Worm (Caenorhabditis elegans) whole organism, L2 larva: Measurements from ENCODE around the gene F49F1.18.
A peak's percentile ranks its signal among the peaks of the same experiment; 100 is the strongest.
"Not testable (repeated sequence)": the region's sequence is repeated elsewhere in the genome, so short reads cannot be mapped to it uniquely, and the experiment has no call there.

Experiments used
- C34F6.9 ChIP-seq: fragments of 150-350 bp; optimal IDR thresholded peaks from 2 replicates; lab custom pipeline; 2014; ENCODE audit warnings: missing biosample characterization, missing genetic modification characterization
- F13H6.1 ChIP-seq: sonication (generic microtip); optimal IDR thresholded peaks from 2 replicates; lab custom pipeline; 2016; ENCODE audit warnings: missing genetic modification characterization, missing compliant biosample characterization
- R02D3.7 ChIP-seq: fragments of 150-350 bp; optimal IDR thresholded peaks from 2 replicates; lab custom pipeline; 2014; ENCODE audit warnings: missing biosample characterization, missing genetic modification characterization
- Y55F3AM.14 ChIP-seq: fragments of 200-800 bp; sonication (Bioruptor generic); optimal IDR thresholded peaks from 2 replicates; lab custom pipeline; 2018; ENCODE audit warnings: mild to moderate bottlenecking, missing genetic modification characterization, missing compliant biosample characterization
- ZK546.5 ChIP-seq: sonication (generic microtip); optimal IDR thresholded peaks from 2 replicates; lab custom pipeline; 2017; ENCODE audit warnings: missing biosample characterization, missing genetic modification characterization
- alr-1 ChIP-seq: fragments of 150-350 bp; optimal IDR thresholded peaks from 2 replicates; lab custom pipeline; 2014; ENCODE audit warnings: missing biosample characterization, missing genetic modification characterization
- aly-2 ChIP-seq: fragments of 150-350 bp; optimal IDR thresholded peaks from 2 replicates; lab custom pipeline; 2014; ENCODE audit warnings: missing biosample characterization, missing genetic modification characterization
- ama-1 ChIP-seq: fragments of 150-350 bp; optimal IDR thresholded peaks from 2 replicates; lab custom pipeline; 2018; ENCODE audit warnings: inconsistent platforms
- blmp-1 ChIP-seq: sonication (generic microtip); optimal IDR thresholded peaks from 2 replicates; lab custom pipeline; 2017; ENCODE audit warnings: missing genetic modification characterization, mild to moderate bottlenecking, missing compliant biosample characterization, antibody characterized with exemption, moderate library complexity; ENCODE audit not compliant: insufficient read depth
- ceh-82 ChIP-seq: fragments of 150-350 bp; optimal IDR thresholded peaks from 2 replicates; lab custom pipeline; 2014; ENCODE audit warnings: missing biosample characterization, missing genetic modification characterization
- crh-2 ChIP-seq: sonication (generic microtip); optimal IDR thresholded peaks from 2 replicates; lab custom pipeline; 2017; ENCODE audit warnings: missing biosample characterization, missing genetic modification characterization
- egl-27 ChIP-seq: sonication (generic microtip); optimal IDR thresholded peaks from 3 replicates; lab custom pipeline; 2017; ENCODE audit warnings: missing biosample characterization, missing genetic modification reagents, missing genetic modification characterization
- elt-3 ChIP-seq: sonication (generic microtip); optimal IDR thresholded peaks from 2 replicates; lab custom pipeline; 2017; ENCODE audit warnings: missing biosample characterization, missing genetic modification characterization
- fos-1 ChIP-seq: fragments of 150-350 bp; optimal IDR thresholded peaks from 2 replicates; lab custom pipeline; 2014; ENCODE audit warnings: missing biosample characterization, missing genetic modification characterization
- lin-11 ChIP-seq: fragments of 150-350 bp; sonication (generic microtip); optimal IDR thresholded peaks from 2 replicates; lab custom pipeline; 2014; ENCODE audit warnings: missing biosample characterization, missing genetic modification characterization, inconsistent platforms, mixed read lengths
- lin-13 ChIP-seq: fragments of 150-350 bp; optimal IDR thresholded peaks from 2 replicates; lab custom pipeline; 2014; ENCODE audit warnings: missing biosample characterization, missing genetic modification reagents, missing genetic modification characterization
- lin-39 ChIP-seq: fragments of 150-350 bp; optimal IDR thresholded peaks from 2 replicates; lab custom pipeline; 2014; ENCODE audit warnings: missing biosample characterization, missing genetic modification reagents, missing genetic modification characterization
- mdl-1 ChIP-seq, 2 experiments: fragments of 150-350 bp in 1 of 2; sonication (generic microtip) in 1 of 2; optimal IDR thresholded peaks; 2 replicates each; lab custom pipeline; 2017; ENCODE audit warnings: missing biosample characterization in 2 of 2, missing genetic modification characterization in 2 of 2
- nhr-10 ChIP-seq: sonication (generic microtip); optimal IDR thresholded peaks from 2 replicates; lab custom pipeline; 2017; ENCODE audit warnings: missing biosample characterization, missing genetic modification characterization
- nhr-12 ChIP-seq: fragments of 150-350 bp; optimal IDR thresholded peaks from 2 replicates; lab custom pipeline; 2014; ENCODE audit warnings: missing biosample characterization, missing genetic modification characterization
- nhr-129 ChIP-seq: fragments of 150-350 bp; optimal IDR thresholded peaks from 2 replicates; lab custom pipeline; 2014; ENCODE audit warnings: missing biosample characterization, missing genetic modification characterization
- nhr-21 ChIP-seq: fragments of 150-350 bp; optimal IDR thresholded peaks from 2 replicates; lab custom pipeline; 2014; ENCODE audit warnings: missing biosample characterization, missing genetic modification characterization
- nhr-23 ChIP-seq: fragments of 150-350 bp; optimal IDR thresholded peaks from 2 replicates; lab custom pipeline; 2014; ENCODE audit warnings: missing biosample characterization, missing genetic modification reagents, missing genetic modification characterization
- nhr-237 ChIP-seq: fragments of 150-350 bp; optimal IDR thresholded peaks from 2 replicates; lab custom pipeline; 2014; ENCODE audit warnings: missing biosample characterization, missing genetic modification characterization
- nhr-25 ChIP-seq: fragments of 150-350 bp; sonication (generic microtip); optimal IDR thresholded peaks from 3 replicates; lab custom pipeline; 2014; ENCODE audit warnings: missing biosample characterization, missing genetic modification characterization
- nhr-6 ChIP-seq: fragments of 150-350 bp; optimal IDR thresholded peaks from 2 replicates; lab custom pipeline; 2014; ENCODE audit warnings: missing biosample characterization, missing genetic modification characterization
- nhr-77 ChIP-seq: fragments of 150-350 bp; optimal IDR thresholded peaks from 2 replicates; lab custom pipeline; 2014; ENCODE audit warnings: missing biosample characterization, missing genetic modification characterization
- peb-1 ChIP-seq: fragments of 150-350 bp; optimal IDR thresholded peaks from 2 replicates; lab custom pipeline; 2014; ENCODE audit warnings: missing biosample characterization, missing genetic modification characterization
- sem-4 ChIP-seq: fragments of 150-350 bp; optimal IDR thresholded peaks from 2 replicates; lab custom pipeline; 2014; ENCODE audit warnings: missing biosample characterization, missing genetic modification reagents, missing genetic modification characterization
- sma-9 ChIP-seq, 2 experiments: fragments of 150-350 bp in 1 of 2; sonication (generic microtip) in 1 of 2; optimal IDR thresholded peaks; 2 replicates each; lab custom pipeline; 2014 to 2016; ENCODE audit warnings: missing genetic modification characterization in 2 of 2, mild to moderate bottlenecking in 1 of 2, missing biosample characterization in 1 of 2, missing compliant biosample characterization in 1 of 2, missing genetic modification reagents in 1 of 2, moderate library complexity in 1 of 2
- snpc-4 ChIP-seq: fragments of 150-350 bp; optimal IDR thresholded peaks from 2 replicates; lab custom pipeline; 2014; ENCODE audit warnings: missing biosample characterization, missing genetic modification characterization
- unc-62 ChIP-seq: fragments of 150-350 bp; optimal IDR thresholded peaks from 2 replicates; lab custom pipeline; 2014; ENCODE audit warnings: missing biosample characterization, missing genetic modification reagents, missing genetic modification characterization
- zag-1 ChIP-seq: fragments of 150-350 bp; optimal IDR thresholded peaks from 2 replicates; lab custom pipeline; 2014; ENCODE audit warnings: missing biosample characterization, missing genetic modification characterization
- ztf-1 ChIP-seq: fragments of 200-800 bp; sonication (Bioruptor generic); conservative IDR thresholded peaks from 2 replicates; pipeline ENCODE4 v1.3.6; 2022; ENCODE audit warnings: missing genetic modification characterization, missing compliant biosample characterization
- ztf-4 ChIP-seq: fragments of 150-350 bp; optimal IDR thresholded peaks from 2 replicates; lab custom pipeline; 2014; ENCODE audit warnings: missing biosample characterization, missing genetic modification characterization

The F49F1.18 gene

DNA sequence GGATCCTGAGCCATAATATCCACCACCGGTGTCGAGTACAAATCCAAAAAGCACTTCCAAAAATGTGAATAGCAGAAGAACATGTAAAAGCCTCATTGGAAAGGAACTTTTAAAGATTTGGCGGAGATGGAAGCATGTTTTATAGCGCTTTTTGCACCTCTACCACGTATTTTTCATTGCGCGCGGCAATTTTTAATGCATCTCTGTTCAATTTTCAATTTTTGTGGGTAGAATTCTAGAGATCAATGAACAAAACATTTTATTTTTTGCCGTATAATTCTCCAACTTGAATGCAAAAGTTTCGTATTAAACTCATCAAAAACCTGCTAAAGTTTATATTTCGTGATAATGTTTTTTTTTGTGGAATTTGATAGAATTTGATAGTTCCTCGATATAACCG lies 2.7 kb downstream of the F49F1.18 start, which contains the start of gene F49F1.9:
F49F1.9 (minus strand) TSS at position 101 of the 400 bp plus-strand sequence.
- TF ChIP-seq nhr-77 (tag; lab: Kevin White, UChicago) (no peak), C34F6.9 (tag; lab: Kevin White, UChicago) (no peak)

DNA sequence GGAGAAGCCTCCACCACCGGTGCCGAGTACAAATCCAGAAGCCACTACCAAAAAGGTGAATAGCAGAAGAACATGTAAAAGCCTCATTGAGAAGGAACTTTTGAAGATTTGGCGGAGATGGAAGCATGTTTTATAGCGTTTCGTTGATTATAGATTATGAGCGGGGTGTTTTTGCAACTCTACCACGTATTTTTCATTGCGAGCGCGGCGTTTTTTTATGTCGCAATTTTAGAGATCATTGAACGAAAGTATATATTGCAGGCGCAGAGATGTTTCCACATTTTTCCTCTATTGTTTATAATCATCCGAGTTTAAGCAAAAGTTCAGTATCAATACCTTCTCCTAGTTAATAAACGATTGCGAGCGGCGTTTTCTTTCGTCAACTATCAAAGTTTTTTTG lies 4.4 kb downstream of the F49F1.18 start, which contains the start of gene F49F1.17:
F49F1.17 (minus strand) TSS at position 101 of the 400 bp plus-strand sequence.
- TF ChIP-seq elt-3 (tag; lab: Kevin White, UChicago) (no peak), crh-2 (tag; lab: Kevin White, UChicago) (no peak), nhr-129 (tag; lab: Kevin White, UChicago) (no peak), aly-2 (tag; lab: Kevin White, UChicago) (no peak), Y55F3AM.14 (GFP tag; lab: Kevin White, UChicago) (no peak), nhr-6 (tag; lab: Kevin White, UChicago) (no peak), nhr-12 (tag; lab: Kevin White, UChicago) (no peak), R02D3.7 (tag; lab: Kevin White, UChicago) (no peak), C34F6.9 (tag; lab: Kevin White, UChicago) (no peak), mdl-1 (tag; optimal IDR thresholded peaks at IDR 0.05; lab: Kevin White, UChicago) (no peak), lin-13 (no peak), sem-4 (tag; lab: Kevin White, UChicago) (no peak), sma-9 (GFP tag; optimal IDR thresholded peaks at IDR 0.05; lab: Kevin White, UChicago) (no peak), sma-9 (tag; optimal IDR thresholded peaks at IDR 0.05; lab: Kevin White, UChicago) (no peak), blmp-1 (tag; lab: Kevin White, UChicago) (no peak), nhr-21 (tag; lab: Kevin White, UChicago) (no peak), lin-11 (tag; lab: Kevin White, UChicago) (no peak), nhr-25 (tag; lab: Kevin White, UChicago) (no peak)

DNA sequence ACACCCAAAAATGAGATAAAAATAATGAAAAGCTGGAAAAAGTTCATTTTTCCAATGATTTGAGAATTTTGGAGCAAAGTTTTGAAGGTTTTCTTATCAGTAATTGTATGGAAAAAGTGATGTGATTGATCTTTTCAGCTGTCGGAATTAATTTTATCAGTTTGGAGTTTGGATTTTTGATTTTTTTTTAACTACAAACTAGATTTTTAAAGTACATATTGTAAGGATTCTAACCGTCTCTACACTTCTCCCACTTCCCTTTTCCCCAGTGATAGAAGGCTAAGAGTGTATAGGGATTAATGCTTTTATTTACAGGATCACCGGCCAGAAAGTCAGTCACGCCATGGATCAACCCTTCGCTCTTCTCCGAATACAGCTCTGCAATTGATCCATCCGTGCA lies 14.5 kb downstream of the F49F1.18 start, which contains the start of gene F49F1.7:
F49F1.7 (minus strand) TSS at position 101 of the 400 bp plus-strand sequence.
- TF ChIP-seq unc-62; ZK546.5 (tag; lab: Kevin White, UChicago); F13H6.1 (tag; lab: Kevin White, UChicago): not testable (repeated sequence)

DNA sequence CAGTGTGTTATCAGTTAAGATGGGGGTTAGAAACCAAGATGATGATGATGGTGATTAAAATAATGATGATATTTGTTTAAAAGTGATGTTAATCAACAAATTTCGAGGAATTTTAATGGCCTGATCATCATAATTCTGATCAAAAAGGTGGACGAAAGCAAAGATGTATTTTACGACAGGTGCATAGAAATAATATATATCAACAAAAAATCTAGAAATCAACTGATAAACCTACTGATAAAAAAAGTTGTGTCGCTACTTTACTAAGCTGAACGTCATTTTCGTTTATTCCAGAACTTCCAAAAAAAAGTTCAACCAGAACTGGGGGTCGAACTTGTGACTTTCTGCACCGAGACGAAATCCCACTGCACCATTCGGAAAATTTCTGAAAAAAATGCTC lies 17.1 kb downstream of the F49F1.18 start, which contains the start of gene mul-1:
mul-1 (minus strand) TSS at position 84 of the 400 bp plus-strand sequence.
- TF ChIP-seq F13H6.1 (tag; lab: Kevin White, UChicago) (no peak), mdl-1 (tag; optimal IDR thresholded peaks at IDR 0.05; lab: Kevin White, UChicago) (no peak), fos-1 (tag; lab: Kevin White, UChicago) (no peak), nhr-21 (tag; lab: Kevin White, UChicago) (no peak)
- TF ChIP-seq, all 48 proteins: peak for 0

DNA sequence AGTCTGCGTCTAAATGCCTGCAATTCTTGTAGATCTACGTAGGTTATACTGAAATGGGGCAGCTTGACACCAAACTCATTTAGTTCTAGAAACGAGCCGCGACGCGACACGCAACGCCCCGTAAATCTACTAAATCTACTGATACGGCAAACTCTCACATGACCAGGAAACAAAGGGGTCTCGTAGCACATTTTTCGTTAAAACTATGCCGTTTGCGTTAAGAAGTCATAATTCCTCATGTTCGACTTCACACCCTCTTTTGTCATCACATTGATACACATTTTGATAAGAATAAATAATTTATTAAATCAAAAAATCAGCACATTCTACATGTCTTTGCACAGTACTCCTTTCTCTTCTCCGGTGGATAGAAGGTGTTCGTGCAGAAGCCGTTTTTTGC lies 19.1 kb downstream of the F49F1.18 start:
- TF ChIP-seq nhr-129 (tag; lab: Kevin White, UChicago) (no peak), nhr-10 (tag; lab: Kevin White, UChicago) (no peak), unc-62 (no peak)

DNA sequence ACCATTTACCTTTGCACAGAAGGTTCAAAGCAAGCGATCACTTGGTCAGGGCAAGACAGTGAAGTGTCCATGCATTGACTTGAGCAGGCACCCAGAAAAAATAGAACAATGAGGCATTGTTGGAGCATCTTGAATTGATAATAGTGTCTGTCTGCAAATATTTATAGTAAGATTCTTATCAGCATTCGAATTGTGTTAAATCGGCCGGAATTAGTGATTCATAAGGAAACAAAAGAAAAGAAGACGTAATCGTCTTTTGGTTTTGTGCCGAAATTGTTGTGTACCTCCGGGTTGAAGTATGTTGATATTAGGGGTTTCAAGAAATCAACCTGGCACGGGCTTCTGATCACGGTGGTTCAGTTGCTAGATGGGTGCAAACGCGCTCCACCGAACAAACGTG lies 19.9 kb downstream of the F49F1.18 start, which contains the start of gene F49F1.5:
F49F1.5 (minus strand) TSS at position 153 of the 400 bp plus-strand sequence.
- TF ChIP-seq ama-1 (no peak), egl-27 (tag; lab: Kevin White, UChicago) (no peak), zag-1 (no peak), lin-11 (tag; lab: Kevin White, UChicago) (no peak), Y55F3AM.14 (GFP tag; lab: Kevin White, UChicago) (no peak)

DNA sequence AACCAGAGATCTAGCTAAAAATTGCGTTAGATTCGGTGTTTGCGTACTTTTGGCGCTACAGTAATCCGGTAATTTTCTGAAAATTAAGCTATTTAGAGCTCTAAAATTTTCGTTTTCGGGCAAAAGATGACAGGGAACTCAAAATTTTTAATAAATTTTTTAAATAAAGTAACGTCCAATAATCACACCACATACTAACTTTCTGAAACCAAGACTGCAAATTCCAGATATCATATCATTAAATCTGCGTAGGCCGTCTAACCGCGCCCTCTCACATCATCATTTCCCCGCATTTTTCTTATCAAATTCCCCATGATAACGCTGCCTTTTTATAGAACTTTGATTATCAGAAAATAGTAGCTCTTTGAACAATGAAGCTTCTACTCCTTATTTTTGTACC lies 22.7 kb downstream of the F49F1.18 start, which contains the start of gene drd-50:
drd-50 (plus strand) TSS at position 301 of the 400 bp plus-strand sequence.
- TF ChIP-seq unc-62 (no peak), fos-1 (tag; lab: Kevin White, UChicago) (peak; percentile 15)

DNA sequence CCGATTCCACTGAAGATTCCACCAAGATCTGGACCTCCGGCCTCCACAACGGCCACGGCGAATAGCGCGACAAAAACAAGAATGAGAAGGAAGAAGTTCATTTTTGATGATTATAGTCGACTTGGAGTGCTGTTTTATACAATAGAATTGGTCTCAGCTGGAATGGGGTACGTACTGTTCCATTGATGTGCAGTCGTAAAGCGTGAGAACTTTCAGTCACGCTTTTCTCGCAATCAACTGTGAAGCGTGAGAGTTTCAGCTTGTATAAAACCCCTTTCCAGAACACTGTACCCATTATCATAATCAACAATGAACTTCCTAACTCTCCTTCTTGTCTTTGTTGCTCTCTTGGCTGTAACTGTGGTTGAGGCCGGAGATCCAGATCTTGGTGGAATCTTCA lies 24.5 kb downstream of the F49F1.18 start, which contains the start of the genes F49F1.4 and F49F1.2:
F49F1.4 (minus strand) TSS at position 101 of the 400 bp plus-strand sequence.
F49F1.2 (plus strand) TSS at position 310 of the 400 bp plus-strand sequence.
- TF ChIP-seq nhr-237 (no peak), snpc-4 (no peak), lin-11 (tag; lab: Kevin White, UChicago) (no peak), nhr-21 (tag; lab: Kevin White, UChicago) (no peak), nhr-25 (tag; lab: Kevin White, UChicago) (no peak), nhr-10 (tag; lab: Kevin White, UChicago) (no peak), C34F6.9 (tag; lab: Kevin White, UChicago) (no peak), ceh-82 (tag; lab: Kevin White, UChicago) (no peak), peb-1 (tag; lab: Kevin White, UChicago) (no peak), alr-1 (tag; lab: Kevin White, UChicago) (no peak), lin-39 (tag; lab: Kevin White, UChicago) (no peak), egl-27 (tag; lab: Kevin White, UChicago) (no peak), ztf-4 (tag; lab: Kevin White, UChicago) (no peak), ZK546.5 (tag; lab: Kevin White, UChicago) (no peak), nhr-6 (tag; lab: Kevin White, UChicago) (no peak), nhr-23 (tag; lab: Kevin White, UChicago) (no peak), ztf-1 (GFP tag; lab: Robert Waterston, UW) (no peak), mdl-1 (tag; optimal IDR thresholded peaks at IDR 0.05; lab: Kevin White, UChicago) (no peak)
